Fruit fly (Drosophila melanogaster) S2 (cell line): ENCODE data around the gene CG14926.

Source experiments
- CG8478 ChIP-seq: fragments of >200 bp; optimal IDR thresholded peaks from 2 replicates; lab custom pipeline; 2018
- CTCF ChIP-seq, 2 experiments: fragments of >200 bp; optimal IDR thresholded peaks; 2 replicates each; lab custom pipeline; 2018

- TF ChIP-seq CG8478 (lab: Kevin White, UChicago) (no peak), CTCF (optimal IDR thresholded peaks at IDR 0.05; lab: Kevin White, UChicago) (no peak)
Measured at dm6 chr2L:11340938-11341337, 2.2 kb downstream of the CG14926 start.
